Worm (Caenorhabditis elegans) whole organism, L4 larva: ENCODE data around the gene srlf-11.

ENCODE experiments used
- D1046.2 ChIP-seq: fragments of 200-800 bp; sonication (Bioruptor generic); IDR thresholded peaks from 2 replicates; pipeline ENCODE4 v1.3.6; 2022; ENCODE audit warnings: missing genetic modification characterization, missing compliant biosample characterization
- F10B5.3 ChIP-seq: sonication (generic microtip); optimal IDR thresholded peaks from 2 replicates; lab custom pipeline; 2016; ENCODE audit warnings: mild to moderate bottlenecking, missing genetic modification characterization, missing compliant biosample characterization
- F26F4.8 ChIP-seq: fragments of 200-800 bp; sonication (Bioruptor generic); conservative IDR thresholded peaks from 2 replicates; pipeline ENCODE4 v1.3.6; 2022; ENCODE audit warnings: missing genetic modification characterization, missing compliant biosample characterization
- R02D3.7 ChIP-seq: fragments of 150-350 bp; sonication (generic microtip); optimal IDR thresholded peaks from 3 replicates; lab custom pipeline; 2014; ENCODE audit warnings: missing biosample characterization, missing genetic modification characterization
- Y105C5A.15 ChIP-seq: fragments of 200-800 bp; sonication (Bioruptor generic); IDR thresholded peaks from 2 replicates; pipeline ENCODE4 v1.3.6; 2022; ENCODE audit warnings: missing genetic modification characterization, missing compliant biosample characterization
- ZK337.2 ChIP-seq: fragments of 200-800 bp; sonication (Bioruptor generic); IDR thresholded peaks from 2 replicates; pipeline ENCODE4 v1.3.6; 2022; ENCODE audit warnings: missing genetic modification reagents, missing genetic modification characterization, missing compliant biosample characterization
- aha-1 ChIP-seq: fragments of 150-350 bp; peaks from one replicate; lab custom pipeline; 2014; ENCODE audit warnings: missing biosample characterization, missing genetic modification characterization
- arid-1 ChIP-seq: fragments of 200-800 bp; sonication (Bioruptor generic); conservative IDR thresholded peaks from 2 replicates; pipeline ENCODE4 v1.3.6; 2022; ENCODE audit warnings: missing genetic modification reagents, missing genetic modification characterization, missing compliant biosample characterization
- attf-4 ChIP-seq: sonication (generic microtip); optimal IDR thresholded peaks from 3 replicates; lab custom pipeline; 2017; ENCODE audit warnings: missing biosample characterization, missing genetic modification characterization
- ceh-32 ChIP-seq: sonication (generic microtip); optimal IDR thresholded peaks from 2 replicates; lab custom pipeline; 2016; ENCODE audit warnings: mild to moderate bottlenecking, missing genetic modification characterization, missing compliant biosample characterization; ENCODE audit not compliant: poor library complexity
- daf-19 ChIP-seq: fragments of 200-800 bp; sonication (Bioruptor generic); conservative IDR thresholded peaks from 2 replicates; pipeline ENCODE4 v1.3.6; 2022; ENCODE audit warnings: missing genetic modification characterization, missing compliant biosample characterization
- daf-8 ChIP-seq: fragments of 200-800 bp; sonication (Bioruptor generic); IDR thresholded peaks from 2 replicates; pipeline ENCODE4 v1.3.6; 2022; ENCODE audit warnings: missing genetic modification characterization, missing compliant biosample characterization
- dmd-6 ChIP-seq: fragments of 200-800 bp; sonication (Bioruptor generic); IDR thresholded peaks from 2 replicates; pipeline ENCODE4 v1.3.6; 2022; ENCODE audit warnings: missing genetic modification reagents, missing genetic modification characterization, missing compliant biosample characterization
- dmd-8 ChIP-seq: fragments of 200-800 bp; sonication (Bioruptor generic); IDR thresholded peaks from 2 replicates; pipeline ENCODE4 v1.3.6; 2022; ENCODE audit warnings: missing genetic modification characterization, missing compliant biosample characterization
- duxl-1 ChIP-seq: sonication (generic microtip); optimal IDR thresholded peaks from 2 replicates; lab custom pipeline; 2016; ENCODE audit warnings: mild to moderate bottlenecking, missing genetic modification characterization, moderate library complexity, missing compliant biosample characterization; ENCODE audit not compliant: poor library complexity
- dve-1 ChIP-seq: sonication (generic microtip); optimal IDR thresholded peaks from 2 replicates; lab custom pipeline; 2017; ENCODE audit warnings: antibody characterized with exemption, mild to moderate bottlenecking, missing genetic modification characterization, missing compliant biosample characterization; ENCODE audit not compliant: insufficient read depth
- egl-43 ChIP-seq: fragments of 200-800 bp; sonication (Bioruptor generic); IDR thresholded peaks from 2 replicates; pipeline ENCODE4 v1.3.6; 2022; ENCODE audit warnings: missing genetic modification reagents, missing genetic modification characterization, missing compliant biosample characterization
- fos-1 ChIP-seq: fragments of 150-350 bp; optimal IDR thresholded peaks from 2 replicates; lab custom pipeline; 2014; ENCODE audit warnings: missing biosample characterization, missing genetic modification characterization
- gei-8 ChIP-seq: fragments of 200-800 bp; sonication (Bioruptor generic); optimal IDR thresholded peaks from 2 replicates; lab custom pipeline; 2018; ENCODE audit warnings: mild to moderate bottlenecking, missing genetic modification characterization, missing compliant biosample characterization
- hif-1 ChIP-seq, 2 experiments: sonication (generic microtip); optimal IDR thresholded peaks; 2 replicates each; lab custom pipeline; 2016 to 2017; ENCODE audit warnings: missing compliant biosample characterization in 2 of 2, missing genetic modification characterization in 2 of 2, missing genetic modification reagents in 2 of 2, missing genotype in 2 of 2, mild to moderate bottlenecking in 1 of 2
- lim-7 ChIP-seq: fragments of 200-800 bp; sonication (Bioruptor generic); IDR thresholded peaks from 2 replicates; pipeline ENCODE4 v1.3.6; 2022; ENCODE audit warnings: missing genetic modification characterization, missing compliant biosample characterization
- lin-29 ChIP-seq: fragments of 200-800 bp; sonication (Bioruptor generic); IDR thresholded peaks from 2 replicates; pipeline ENCODE4 v1.3.6; 2022; ENCODE audit warnings: missing genetic modification reagents, missing genetic modification characterization, missing compliant biosample characterization
- lin-39 ChIP-seq: fragments of 150-350 bp; optimal IDR thresholded peaks from 2 replicates; lab custom pipeline; 2014; ENCODE audit warnings: missing biosample characterization, missing genetic modification reagents, missing genetic modification characterization
- lir-3 ChIP-seq: sonication (generic microtip); optimal IDR thresholded peaks from 2 replicates; lab custom pipeline; 2016; ENCODE audit warnings: mild to moderate bottlenecking, missing genetic modification characterization, missing compliant biosample characterization
- mdl-1 ChIP-seq, 2 experiments: fragments of 150-350 bp in 1 of 2; sonication (generic microtip) in 1 of 2; optimal IDR thresholded peaks; 2 replicates each; lab custom pipeline; 2014 to 2017; ENCODE audit warnings: missing biosample characterization in 2 of 2, missing genetic modification characterization in 2 of 2
- mdt-29 ChIP-seq: fragments of 200-800 bp; sonication (Bioruptor generic); IDR thresholded peaks from 2 replicates; pipeline ENCODE4 v1.3.6; 2022; ENCODE audit warnings: missing genetic modification reagents, missing genetic modification characterization, missing compliant biosample characterization
- mxl-2 ChIP-seq: fragments of 200-800 bp; sonication (Bioruptor generic); conservative IDR thresholded peaks from 2 replicates; pipeline ENCODE4 v1.3.6; 2022; ENCODE audit warnings: missing genetic modification reagents, missing genetic modification characterization, missing compliant biosample characterization
- nhr-237 ChIP-seq: sonication (generic microtip); optimal IDR thresholded peaks from 2 replicates; lab custom pipeline; 2017; ENCODE audit warnings: missing biosample characterization, missing genetic modification characterization
- nhr-42 ChIP-seq: fragments of 200-800 bp; sonication (Bioruptor generic); IDR thresholded peaks from 2 replicates; pipeline ENCODE4 v1.3.6; 2022; ENCODE audit warnings: missing genetic modification characterization, missing compliant biosample characterization
- nhr-48 ChIP-seq: sonication (generic microtip); optimal IDR thresholded peaks from 2 replicates; lab custom pipeline; 2016; ENCODE audit warnings: mild to moderate bottlenecking, missing genetic modification characterization, missing compliant biosample characterization
- nhr-6 ChIP-seq: fragments of 150-350 bp; optimal IDR thresholded peaks from 2 replicates; lab custom pipeline; 2014; ENCODE audit warnings: missing biosample characterization, missing genetic modification characterization
- nhr-76 ChIP-seq: fragments of 150-350 bp; optimal IDR thresholded peaks from 2 replicates; lab custom pipeline; 2014; ENCODE audit warnings: missing biosample characterization, missing genetic modification characterization
- pha-4 ChIP-seq, 2 experiments: fragments of 150-350 bp in 1 of 2; fragments of 200-800 bp in 1 of 2; sonication (Bioruptor generic) in 1 of 2; IDR thresholded peaks in 1 of 2; optimal IDR thresholded peaks in 1 of 2; 2 replicates each; pipeline versions ENCODE4 v1.3.6 to Lab custom; 2014 to 2022; ENCODE audit warnings: missing genetic modification characterization in 2 of 2, missing genetic modification reagents in 2 of 2, missing biosample characterization in 1 of 2, missing compliant biosample characterization in 1 of 2
- php-3 ChIP-seq: fragments of 200-800 bp; sonication (Bioruptor generic); IDR thresholded peaks from 2 replicates; pipeline ENCODE4 v1.3.6; 2022; ENCODE audit warnings: missing genetic modification reagents, missing genetic modification characterization, missing compliant biosample characterization
- unc-62 ChIP-seq, 3 experiments: fragments of 150-350 bp in 1 of 3; sonication (generic microtip); optimal IDR thresholded peaks in 2 of 3; peaks in 1 of 3; 1 replicate in 1 of 3; 2 replicates in 2 of 3; lab custom pipeline; 2014 to 2017; ENCODE audit warnings: missing biosample characterization in 3 of 3, missing genetic modification characterization in 3 of 3, missing genetic modification reagents in 3 of 3, missing genotype in 1 of 3
- vab-7 ChIP-seq: fragments of 200-800 bp; sonication (Bioruptor generic); IDR thresholded peaks from 2 replicates; pipeline ENCODE4 v1.3.6; 2022; ENCODE audit warnings: missing genetic modification reagents, missing genetic modification characterization, missing compliant biosample characterization
- zfp-2 ChIP-seq: sonication (generic microtip); optimal IDR thresholded peaks from 2 replicates; lab custom pipeline; 2016; ENCODE audit warnings: mild to moderate bottlenecking, missing genetic modification characterization, missing compliant biosample characterization

The srlf-11 gene

ce11 chrIV:10902476-10902875 lies 16.7 kb upstream of the srlf-11 start:
- TF ChIP-seq aha-1 (tag; lab: Kevin White, UChicago), result peak; percentile 90
- no peak for TF ChIP-seq D1046.2 (GFP tag; lab: Robert Waterston, UW)

ce11 chrIV:10900083-10900482 lies 14.3 kb upstream of the srlf-11 start, which contains the start of gene srlf-30:
TSS of gene srlf-30 (plus strand) at chrIV:10900383.
- TF ChIP-seq dmd-8 (no peak), fos-1 (no peak)
- TF ChIP-seq, all 104 proteins: peak for 0

- TF ChIP-seq mdl-1 (tag; optimal IDR thresholded peaks at IDR 0.05; lab: Kevin White, UChicago), result no peak
- no peak for TF ChIP-seq egl-43 (GFP tag; lab: Robert Waterston, UW)
- TF ChIP-seq php-3 (GFP tag; lab: Robert Waterston, UW), result no peak
- no peak for TF ChIP-seq gei-8 (GFP tag; lab: Kevin White, UChicago)
- TF ChIP-seq nhr-6, result no peak
- TF ChIP-seq nhr-76 (tag; lab: Kevin White, UChicago), result no peak
- no peak for TF ChIP-seq ZK337.2
- TF ChIP-seq mxl-2 (GFP tag; lab: Robert Waterston, UW), result no peak
- TF ChIP-seq arid-1, result no peak
- no peak for TF ChIP-seq nhr-48 (tag; lab: Kevin White, UChicago)
- no peak for TF ChIP-seq duxl-1 (tag; lab: Kevin White, UChicago)
- TF ChIP-seq pha-4 (GFP tag; IDR thresholded peaks at IDR 0.05; lab: Robert Waterston, UW), result no peak
- TF ChIP-seq pha-4 (tag; optimal IDR thresholded peaks at IDR 0.05; lab: Kevin White, UChicago), result no peak
- no peak for TF ChIP-seq vab-7 (GFP tag; lab: Robert Waterston, UW)
- TF ChIP-seq R02D3.7 (tag; lab: Kevin White, UChicago), result no peak
- no peak for TF ChIP-seq attf-4 (tag; lab: Kevin White, UChicago)
- TF ChIP-seq lim-7 (GFP tag; lab: Robert Waterston, UW), result no peak
- no peak for TF ChIP-seq F26F4.8 (GFP tag; lab: Robert Waterston, UW)
- TF ChIP-seq nhr-237 (tag; lab: Kevin White, UChicago), result no peak
- TF ChIP-seq daf-8, result no peak
- no peak for TF ChIP-seq nhr-42 (GFP tag; lab: Robert Waterston, UW)
These were observed 13.3 kb upstream of the srlf-11 start, which contains the start of the genes F13E9.9 and F13E9.19 for ce11 chrIV:10899091-10899490. TSS of gene F13E9.9 (minus strand) at chrIV:10899191. TSS of gene F13E9.19 (plus strand) at chrIV:10899406.

- TF ChIP-seq unc-62 (GFP tag; optimal IDR thresholded peaks at IDR 0.05 in 1 of 2; lab: Kevin White, UChicago) (peak in 1 of 2 experiments; percentile 92), unc-62 (tag; optimal IDR thresholded peaks at IDR 0.05; lab: Kevin White, UChicago) (no peak), aha-1 (tag; lab: Kevin White, UChicago) (peak; percentile 48), Y105C5A.15 (GFP tag; lab: Robert Waterston, UW) (no peak), nhr-42 (GFP tag; lab: Robert Waterston, UW) (no peak), daf-19 (GFP tag; lab: Robert Waterston, UW) (no peak), dve-1 (tag; lab: Kevin White, UChicago) (no peak), arid-1 (no peak)
These were observed 12.3 kb upstream of the srlf-11 start for ce11 chrIV:10898160-10898559.

ce11 chrIV:10896512-10896911 lies 10.7 kb upstream of the srlf-11 start, which contains the start of gene srlf-13:
TSS of gene srlf-13 (minus strand) at chrIV:10896612.
- TF ChIP-seq ceh-32 (tag; lab: Kevin White, UChicago), result no peak
- no peak for TF ChIP-seq lin-29
- no peak for TF ChIP-seq dmd-6 (GFP tag; lab: Robert Waterston, UW)
- no peak for TF ChIP-seq lir-3 (tag; lab: Kevin White, UChicago)
- TF ChIP-seq F10B5.3 (tag; lab: Kevin White, UChicago), result no peak
- TF ChIP-seq zfp-2, result no peak
- TF ChIP-seq mdt-29 (GFP tag; lab: Robert Waterston, UW), result no peak
- TF ChIP-seq hif-1 (tag; optimal IDR thresholded peaks at IDR 0.05; lab: Kevin White, UChicago), result no peak
- no peak for TF ChIP-seq lin-39 (tag; lab: Kevin White, UChicago)
- TF ChIP-seq, all 104 proteins: peak for 0
